Fruit fly (Drosophila melanogaster): ENCODE results near the gene CG12065.

CG12065 gene

dm6 chrX:8561404-8562397 is 12.4 kb upstream of the CG12065 start:
- TF ChIP-seq sv (GFP tag; optimal IDR thresholded peaks at IDR 0.05) (no peak), HLH106 (tag; optimal IDR thresholded peaks at IDR 0.05) (peak; percentile 37), Abd-B (GFP tag; optimal IDR thresholded peaks at IDR 0.05) (no peak), sage (GFP tag; optimal IDR thresholded peaks at IDR 0.05) (no peak), lola (GFP tag; optimal IDR thresholded peaks at IDR 0.05) (no peak), Dif (GFP tag; optimal IDR thresholded peaks at IDR 0.05; ENCODE audit: partially characterized antibody) (peak; percentile 10), CG32264 (GFP tag; optimal IDR thresholded peaks at IDR 0.05) (no peak), OdsH (GFP tag; optimal IDR thresholded peaks at IDR 0.05) (no peak), Myc (optimal IDR thresholded peaks at IDR 0.05) (no peak), pan (optimal IDR thresholded peaks at IDR 0.05) (no peak), jim (GFP tag; optimal IDR thresholded peaks at IDR 0.05) (no peak), rgr (GFP tag; optimal IDR thresholded peaks at IDR 0.05) (peak; percentile 68), usp (GFP tag; optimal IDR thresholded peaks at IDR 0.05) (no peak), h (GFP tag; optimal IDR thresholded peaks at IDR 0.05) (peak; percentile 74), woc (GFP tag; optimal IDR thresholded peaks at IDR 0.05) (peak; percentile 29), Hr83 (GFP tag; optimal IDR thresholded peaks at IDR 0.05; ENCODE audit: poor library complexity, severe bottlenecking) (peak; percentile 71), br (GFP tag; optimal IDR thresholded peaks at IDR 0.05) (peak; percentile 66), Vsx2 (GFP tag; optimal IDR thresholded peaks at IDR 0.05; ENCODE audit: partially characterized antibody) (no peak), ey (GFP tag; optimal IDR thresholded peaks at IDR 0.05) (peak; percentile 48), Hr78 (GFP tag; optimal IDR thresholded peaks at IDR 0.05) (no peak), CG9705 (GFP tag; optimal IDR thresholded peaks at IDR 0.05) (no peak), dl (GFP tag; optimal IDR thresholded peaks at IDR 0.05; ENCODE audit: insufficient read depth in 1 of 2, partially characterized antibody in 2 of 2) (no peak), foxo (GFP tag; optimal IDR thresholded peaks at IDR 0.05) (peak in 1 of 2 experiments; percentile 61), Hnf4 (GFP tag; optimal IDR thresholded peaks at IDR 0.05) (peak; percentile 70), dsf (GFP tag; optimal IDR thresholded peaks at IDR 0.05; ENCODE audit: borderline replicate concordance) (no peak), dmrt93B (GFP tag; optimal IDR thresholded peaks at IDR 0.05) (no peak), Mio (GFP tag; optimal IDR thresholded peaks at IDR 0.05) (no peak), Sp1 (GFP tag; optimal IDR thresholded peaks at IDR 0.05) (peak; percentile 51), Rel (GFP tag; optimal IDR thresholded peaks at IDR 0.05) (peak; percentile 23), Rel (tag; optimal IDR thresholded peaks at IDR 0.05) (peak; percentile 44), fru (GFP tag; optimal IDR thresholded peaks at IDR 0.05) (peak; percentile 76), tai (GFP tag; optimal IDR thresholded peaks at IDR 0.05) (no peak), Dfd (GFP tag; optimal IDR thresholded peaks at IDR 0.05) (no peak), N (GFP tag; optimal IDR thresholded peaks at IDR 0.05) (peak; percentile 22), GATAd (GFP tag; optimal IDR thresholded peaks at IDR 0.05) (no peak), CrebA (GFP tag; optimal IDR thresholded peaks at IDR 0.05; ENCODE audit: borderline replicate concordance) (no peak), brk (GFP tag; optimal IDR thresholded peaks at IDR 0.05) (peak; percentile 32), psq (GFP tag; optimal IDR thresholded peaks at IDR 0.05) (peak; percentile 72)

DNA sequence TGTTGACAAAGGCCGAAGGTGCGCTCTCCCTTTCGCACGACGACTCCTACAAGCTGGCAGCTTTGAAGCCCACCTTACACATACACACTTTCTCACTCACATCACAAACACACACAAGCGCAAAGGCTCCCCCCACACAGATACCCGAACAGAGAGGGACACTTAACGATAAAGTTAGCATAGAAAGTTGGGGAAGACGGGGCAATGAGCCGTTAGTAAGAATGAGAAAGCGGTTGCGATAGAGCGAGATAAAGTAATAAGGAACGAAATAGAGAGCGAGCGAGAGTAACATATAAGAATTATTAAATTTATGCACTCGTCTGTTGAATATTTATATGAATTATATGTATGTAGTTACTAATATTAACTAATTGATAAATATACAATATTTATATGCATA is 5.1 kb upstream of the CG12065 start:
- TF ChIP-seq brk (GFP tag; optimal IDR thresholded peaks at IDR 0.05) (peak; percentile 7), Jra (GFP tag; optimal IDR thresholded peaks at IDR 0.05) (no peak), Sp1 (GFP tag; optimal IDR thresholded peaks at IDR 0.05) (no peak), Rel (GFP tag; optimal IDR thresholded peaks at IDR 0.05) (no peak), Rel (tag; optimal IDR thresholded peaks at IDR 0.05) (peak; percentile 28)
